Worm (Caenorhabditis elegans): ENCODE results near the gene K02E11.4.

K02E11.4 gene

DNA sequence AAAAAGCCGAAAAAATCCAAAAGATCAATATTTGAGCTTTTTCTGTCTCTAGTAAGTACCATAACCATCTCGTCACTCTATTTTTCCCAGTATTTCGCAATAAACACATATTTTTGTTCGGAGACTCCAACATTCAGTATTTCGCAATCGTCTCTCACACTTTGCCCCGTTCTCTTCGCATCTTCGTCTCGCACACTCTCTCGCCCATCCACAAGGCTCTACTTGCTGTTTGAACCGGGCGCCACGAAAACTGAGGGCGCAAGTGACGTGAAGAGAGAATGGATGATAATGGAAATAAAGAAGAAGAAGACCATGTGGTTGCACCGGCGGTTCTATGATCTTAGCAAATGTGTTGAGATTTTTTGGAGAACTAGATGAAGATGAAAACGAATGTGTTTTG is 47.8 kb downstream of the K02E11.4 start (continued):
- TF ChIP-seq nfya-1 (tag; optimal IDR thresholded peaks at IDR 0.05; ENCODE audit: borderline replicate concordance, insufficient read depth) (no peak), hsf-1 (GFP tag; IDR thresholded peaks at IDR 0.05) (peak; percentile 26; the same call in 1 of the 2 replicates), die-1 (tag; optimal IDR thresholded peaks at IDR 0.05) (peak; percentile 35), athp-1 (tag; optimal IDR thresholded peaks at IDR 0.05) (peak; percentile 41), T07F8.4 (tag; optimal IDR thresholded peaks at IDR 0.05) (peak; percentile 16), hlh-26 (GFP tag; conservative IDR thresholded peaks at IDR 0.05) (no peak), lin-26 (GFP tag; IDR thresholded peaks at IDR 0.05) (peak; percentile 66; the same call in 1 of the 2 replicates), sdz-38 (tag; optimal IDR thresholded peaks at IDR 0.05) (no peak), attf-6 (GFP tag; IDR thresholded peaks at IDR 0.05) (no peak), K11D2.4 (GFP tag; IDR thresholded peaks at IDR 0.05) (peak; percentile 80), dpff-1 (tag; optimal IDR thresholded peaks at IDR 0.05) (no peak), lir-1 (GFP tag; conservative IDR thresholded peaks at IDR 0.05) (peak; percentile 20; the same call in 1 of the 2 replicates), somi-1 (GFP tag; optimal IDR thresholded peaks at IDR 0.05) (peak; percentile 94), ceh-79 (tag; optimal IDR thresholded peaks at IDR 0.05) (no peak), lin-35 (GFP tag; optimal IDR thresholded peaks at IDR 0.05) (peak in 1 of 3 experiments; percentile 84), bed-1 (GFP tag; IDR thresholded peaks at IDR 0.05) (no peak), ccch-3 (GFP tag; optimal IDR thresholded peaks at IDR 0.05) (no peak), tbx-9 (tag; optimal IDR thresholded peaks at IDR 0.05; ENCODE audit: borderline replicate concordance) (no peak), ceh-91 (GFP tag; IDR thresholded peaks at IDR 0.05) (no peak), mes-4 (tag; optimal IDR thresholded peaks at IDR 0.05) (no peak), rpc-1 (optimal IDR thresholded peaks at IDR 0.05) (no peak), rpc-1 (tag; optimal IDR thresholded peaks at IDR 0.05) (no peak), egrh-3 (GFP tag; IDR thresholded peaks at IDR 0.05) (peak; percentile 38; the same call in 1 of the 2 replicates), dox-1 (GFP tag; IDR thresholded peaks at IDR 0.05) (peak; percentile 85), F49E8.2 (tag; optimal IDR thresholded peaks at IDR 0.05; ENCODE audit: insufficient read depth) (no peak), ztf-26 (tag; optimal IDR thresholded peaks at IDR 0.05) (peak; percentile 83), ceh-27 (GFP tag; optimal IDR thresholded peaks at IDR 0.05) (peak; percentile 86), cebp-1 (GFP tag; IDR thresholded peaks at IDR 0.05) (peak; percentile 100), cebp-1 (tag; optimal IDR thresholded peaks at IDR 0.05) (peak; percentile 100), ztf-22 (GFP tag; optimal IDR thresholded peaks at IDR 0.05) (peak; percentile 82), F52B5.7 (tag; optimal IDR thresholded peaks at IDR 0.05) (no peak), F33H1.4 (GFP tag; IDR thresholded peaks at IDR 0.05) (no peak), Y53G8AR.9 (GFP tag; conservative IDR thresholded peaks at IDR 0.05) (0 out of 2 replicates have a peak, but pooled peaks have one; percentile 27), ekl-4 (GFP tag; IDR thresholded peaks at IDR 0.05) (0 out of 2 replicates have a peak, but pooled peaks have one; percentile 51), ztf-25 (GFP tag; IDR thresholded peaks at IDR 0.05) (no peak), zfh-2 (GFP tag; conservative IDR thresholded peaks at IDR 0.05) (peak; percentile 94), hrde-1 (tag; optimal IDR thresholded peaks at IDR 0.05; ENCODE audit: borderline replicate concordance) (no peak), Y79H2A.3 (GFP tag; conservative IDR thresholded peaks at IDR 0.05) (no peak), lin-54 (GFP tag; optimal IDR thresholded peaks at IDR 0.05) (peak; percentile 67), tbp1 (GFP tag; optimal IDR thresholded peaks at IDR 0.05) (peak; percentile 65), ztf-18 (tag; optimal IDR thresholded peaks at IDR 0.05) (peak; percentile 77), cebp-2 (GFP tag; IDR thresholded peaks at IDR 0.05) (no peak), ceh-40 (GFP tag; IDR thresholded peaks at IDR 0.05) (no peak)

All from whole organism, young adult.